Worm (Caenorhabditis elegans): ENCODE data around the gene C24H10.4.
A peak's percentile ranks its signal among the peaks of the same experiment; 100 is the strongest.

DNA sequence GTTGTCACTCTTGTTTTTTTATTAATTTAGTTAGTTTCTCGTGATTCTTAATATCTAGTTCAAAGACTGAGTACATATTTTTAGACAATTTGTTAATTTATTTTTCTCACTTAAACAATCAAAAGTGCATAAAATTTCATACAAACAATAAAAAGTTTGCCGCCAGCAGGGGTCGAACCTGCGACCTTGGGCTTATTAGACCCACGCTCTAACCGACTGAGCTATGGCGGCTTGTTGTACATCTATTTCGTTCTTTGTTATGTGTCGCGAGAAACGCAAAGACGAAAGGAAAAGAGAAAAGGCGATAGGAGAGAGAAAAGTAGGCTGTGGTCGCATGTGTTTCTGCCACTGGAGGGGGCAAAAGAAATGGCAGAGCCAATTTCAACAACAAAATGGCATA is 26.4 kb upstream of the C24H10.4 start:
- TF ChIP-seq pqm-1 (tag; optimal IDR thresholded peaks at IDR 0.05) (peak; percentile 76), nfya-1 (tag; optimal IDR thresholded peaks at IDR 0.05) (peak; percentile 85)

Measured in whole organism, late embryonic.